Worm (Caenorhabditis elegans) whole organism, L4 larva: Measurements from ENCODE around the gene F27B10.1.
A peak's percentile ranks its signal among the peaks of the same experiment; 100 is the strongest.

ENCODE experiments used
- D1046.2 ChIP-seq: fragments of 200-800 bp; sonication (Bioruptor generic); IDR thresholded peaks from 2 replicates; pipeline ENCODE4 v1.3.6; 2022; ENCODE audit warnings: missing genetic modification characterization, missing compliant biosample characterization
- F44E2.7 ChIP-seq: fragments of 200-800 bp; sonication (Bioruptor generic); IDR thresholded peaks from 2 replicates; pipeline ENCODE4 v2.1.2; 2022; ENCODE audit warnings: missing genetic modification characterization, missing compliant biosample characterization
- F49E8.2 ChIP-seq: sonication (generic microtip); optimal IDR thresholded peaks from 2 replicates; lab custom pipeline; 2016; ENCODE audit warnings: missing compliant biosample characterization, mild to moderate bottlenecking, missing genetic modification characterization, borderline replicate concordance
- T20F7.1 ChIP-seq: fragments of 200-800 bp; sonication (Bioruptor generic); optimal IDR thresholded peaks from 2 replicates; lab custom pipeline; 2018; ENCODE audit warnings: mild to moderate bottlenecking, missing genetic modification characterization, missing compliant biosample characterization
- T26A8.4 ChIP-seq: fragments of 200-800 bp; sonication (Bioruptor generic); IDR thresholded peaks from 2 replicates; pipeline ENCODE4 v1.3.6; 2022; ENCODE audit warnings: missing genetic modification characterization, missing compliant biosample characterization
- Y48G9A.11 ChIP-seq: fragments of 200-800 bp; sonication (Bioruptor generic); IDR thresholded peaks from 2 replicates; pipeline ENCODE4 v1.3.6; 2022; ENCODE audit warnings: missing genetic modification reagents, missing genetic modification characterization, missing compliant biosample characterization
- Y5F2A.4 ChIP-seq: fragments of 200-800 bp; sonication (Bioruptor generic); optimal IDR thresholded peaks from 2 replicates; lab custom pipeline; 2018; ENCODE audit warnings: mild to moderate bottlenecking, missing genetic modification characterization, missing compliant biosample characterization
- Y75B8A.6 ChIP-seq: fragments of 200-800 bp; sonication (Bioruptor generic); IDR thresholded peaks from 2 replicates; pipeline ENCODE4 v1.3.6; 2022; ENCODE audit warnings: missing genetic modification reagents, missing genetic modification characterization, missing compliant biosample characterization
- ZK337.2 ChIP-seq: fragments of 200-800 bp; sonication (Bioruptor generic); IDR thresholded peaks from 2 replicates; pipeline ENCODE4 v1.3.6; 2022; ENCODE audit warnings: missing genetic modification reagents, missing genetic modification characterization, missing compliant biosample characterization
- aha-1 ChIP-seq: fragments of 150-350 bp; peaks from one replicate; lab custom pipeline; 2014; ENCODE audit warnings: missing biosample characterization, missing genetic modification characterization
- ama-1 ChIP-seq: fragments of 150-350 bp; optimal IDR thresholded peaks from 2 replicates; lab custom pipeline; 2014; ENCODE audit warnings: inconsistent platforms, mixed read lengths
- attf-4 ChIP-seq: sonication (generic microtip); optimal IDR thresholded peaks from 3 replicates; lab custom pipeline; 2017; ENCODE audit warnings: missing biosample characterization, missing genetic modification characterization
- ceh-20 ChIP-seq: fragments of 200-800 bp; sonication (Bioruptor generic); IDR thresholded peaks from 2 replicates; pipeline ENCODE4 v1.3.6; 2022; ENCODE audit warnings: missing genetic modification reagents, missing genetic modification characterization, missing compliant biosample characterization
- ceh-44 ChIP-seq: fragments of 200-800 bp; sonication (Bioruptor generic); IDR thresholded peaks from 2 replicates; pipeline ENCODE4 v1.3.6; 2022; ENCODE audit warnings: missing genetic modification reagents, missing genetic modification characterization, missing compliant biosample characterization
- daf-12 ChIP-seq: fragments of 150-350 bp; optimal IDR thresholded peaks from 2 replicates; lab custom pipeline; 2014; ENCODE audit warnings: missing biosample characterization, missing genetic modification reagents, missing genetic modification characterization
- daf-16 ChIP-seq, 3 experiments: sonication (generic microtip); optimal IDR thresholded peaks; 2 replicates each; lab custom pipeline; 2016 to 2017; ENCODE audit warnings: missing genetic modification characterization in 3 of 3, missing genetic modification reagents in 3 of 3, mild to moderate bottlenecking in 2 of 3, missing compliant biosample characterization in 2 of 3, missing biosample characterization in 1 of 3, moderate library complexity in 1 of 3
- daf-19 ChIP-seq: fragments of 200-800 bp; sonication (Bioruptor generic); conservative IDR thresholded peaks from 2 replicates; pipeline ENCODE4 v1.3.6; 2022; ENCODE audit warnings: missing genetic modification characterization, missing compliant biosample characterization
- dmd-8 ChIP-seq: fragments of 200-800 bp; sonication (Bioruptor generic); IDR thresholded peaks from 2 replicates; pipeline ENCODE4 v1.3.6; 2022; ENCODE audit warnings: missing genetic modification characterization, missing compliant biosample characterization
- egl-27 ChIP-seq: sonication (generic microtip); optimal IDR thresholded peaks from 3 replicates; lab custom pipeline; 2017; ENCODE audit warnings: missing biosample characterization, missing genetic modification reagents, missing genetic modification characterization
- fos-1 ChIP-seq: fragments of 150-350 bp; optimal IDR thresholded peaks from 2 replicates; lab custom pipeline; 2014; ENCODE audit warnings: missing biosample characterization, missing genetic modification characterization
- gei-8 ChIP-seq: fragments of 200-800 bp; sonication (Bioruptor generic); optimal IDR thresholded peaks from 2 replicates; lab custom pipeline; 2018; ENCODE audit warnings: mild to moderate bottlenecking, missing genetic modification characterization, missing compliant biosample characterization
- hlh-11 ChIP-seq: fragments of 200-800 bp; sonication (Bioruptor generic); optimal IDR thresholded peaks from 2 replicates; lab custom pipeline; 2018; ENCODE audit warnings: mild to moderate bottlenecking, missing genetic modification characterization, missing compliant biosample characterization
- hlh-30 ChIP-seq: sonication (generic microtip); optimal IDR thresholded peaks from 2 replicates; lab custom pipeline; 2017; ENCODE audit warnings: antibody characterized with exemption, mild to moderate bottlenecking, missing genetic modification characterization, missing compliant biosample characterization; ENCODE audit not compliant: insufficient read depth
- lin-38 ChIP-seq: fragments of 200-800 bp; sonication (Bioruptor generic); IDR thresholded peaks from 2 replicates; pipeline ENCODE4 v1.3.6; 2022; ENCODE audit warnings: missing genetic modification reagents, missing genetic modification characterization, missing compliant biosample characterization
- madf-5 ChIP-seq, 2 experiments: fragments of 200-800 bp; sonication (Bioruptor generic); IDR thresholded peaks; 2 replicates each; pipeline ENCODE4 v1.3.6; 2022; ENCODE audit warnings: missing compliant biosample characterization in 2 of 2, missing genetic modification characterization in 2 of 2
- mdt-29 ChIP-seq: fragments of 200-800 bp; sonication (Bioruptor generic); IDR thresholded peaks from 2 replicates; pipeline ENCODE4 v1.3.6; 2022; ENCODE audit warnings: missing genetic modification reagents, missing genetic modification characterization, missing compliant biosample characterization
- mep-1 ChIP-seq: fragments of 150-350 bp; sonication (generic microtip); optimal IDR thresholded peaks from 3 replicates; lab custom pipeline; 2014; ENCODE audit warnings: missing biosample characterization, missing genetic modification characterization
- mes-2 ChIP-seq: sonication (generic microtip); optimal IDR thresholded peaks from 2 replicates; lab custom pipeline; 2016; ENCODE audit warnings: missing genotype, mild to moderate bottlenecking, missing genetic modification characterization, missing compliant biosample characterization; ENCODE audit not compliant: poor library complexity, severe bottlenecking
- mxl-2 ChIP-seq: fragments of 200-800 bp; sonication (Bioruptor generic); conservative IDR thresholded peaks from 2 replicates; pipeline ENCODE4 v1.3.6; 2022; ENCODE audit warnings: missing genetic modification reagents, missing genetic modification characterization, missing compliant biosample characterization
- nhr-111 ChIP-seq: fragments of 200-800 bp; sonication (Bioruptor generic); optimal IDR thresholded peaks from 2 replicates; lab custom pipeline; 2018; ENCODE audit warnings: mild to moderate bottlenecking, missing genetic modification characterization, missing compliant biosample characterization
- nhr-25 ChIP-seq: sonication (generic microtip); optimal IDR thresholded peaks from 2 replicates; lab custom pipeline; 2017; ENCODE audit warnings: missing genetic modification characterization, mild to moderate bottlenecking, missing compliant biosample characterization, antibody characterized with exemption, moderate library complexity, borderline replicate concordance; ENCODE audit not compliant: insufficient read depth
- nhr-28 ChIP-seq: fragments of 150-350 bp; optimal IDR thresholded peaks from 2 replicates; lab custom pipeline; 2014; ENCODE audit warnings: missing biosample characterization, missing genetic modification characterization
- nhr-41 ChIP-seq: fragments of 200-800 bp; sonication (Bioruptor generic); IDR thresholded peaks from 2 replicates; pipeline ENCODE4 v1.3.6; 2022; ENCODE audit warnings: missing genetic modification reagents, missing genetic modification characterization, missing compliant biosample characterization
- nhr-6 ChIP-seq: fragments of 150-350 bp; optimal IDR thresholded peaks from 2 replicates; lab custom pipeline; 2014; ENCODE audit warnings: missing biosample characterization, missing genetic modification characterization
- nhr-77 ChIP-seq: fragments of 150-350 bp; optimal IDR thresholded peaks from 2 replicates; lab custom pipeline; 2014; ENCODE audit warnings: missing biosample characterization, missing genetic modification characterization
- pha-4 ChIP-seq, 2 experiments: fragments of 150-350 bp in 1 of 2; fragments of 200-800 bp in 1 of 2; sonication (Bioruptor generic) in 1 of 2; IDR thresholded peaks in 1 of 2; optimal IDR thresholded peaks in 1 of 2; 2 replicates each; pipeline versions ENCODE4 v1.3.6 to Lab custom; 2014 to 2022; ENCODE audit warnings: missing genetic modification characterization in 2 of 2, missing genetic modification reagents in 2 of 2, missing biosample characterization in 1 of 2, missing compliant biosample characterization in 1 of 2
- php-3 ChIP-seq: fragments of 200-800 bp; sonication (Bioruptor generic); IDR thresholded peaks from 2 replicates; pipeline ENCODE4 v1.3.6; 2022; ENCODE audit warnings: missing genetic modification reagents, missing genetic modification characterization, missing compliant biosample characterization
- saeg-2 ChIP-seq: fragments of 200-800 bp; sonication (Bioruptor generic); IDR thresholded peaks from 2 replicates; pipeline ENCODE4 v1.3.6; 2022; ENCODE audit warnings: missing genetic modification reagents, missing genetic modification characterization, missing compliant biosample characterization
- skn-1 ChIP-seq: fragments of 150-350 bp; optimal IDR thresholded peaks from 2 replicates; lab custom pipeline; 2014; ENCODE audit warnings: missing biosample characterization, missing genetic modification characterization
- snpc-1.2 ChIP-seq: fragments of 200-800 bp; sonication (Bioruptor generic); IDR thresholded peaks from 2 replicates; pipeline ENCODE4 v1.3.6; 2022; ENCODE audit warnings: missing genetic modification reagents, missing genetic modification characterization, missing compliant biosample characterization
- spr-3 ChIP-seq: fragments of 200-800 bp; sonication (Bioruptor generic); optimal IDR thresholded peaks from 2 replicates; lab custom pipeline; 2018; ENCODE audit warnings: mild to moderate bottlenecking, missing genetic modification characterization, missing compliant biosample characterization
- unc-62 ChIP-seq, 3 experiments: fragments of 150-350 bp in 1 of 3; sonication (generic microtip); optimal IDR thresholded peaks in 2 of 3; peaks in 1 of 3; 1 replicate in 1 of 3; 2 replicates in 2 of 3; lab custom pipeline; 2014 to 2017; ENCODE audit warnings: missing biosample characterization in 3 of 3, missing genetic modification characterization in 3 of 3, missing genetic modification reagents in 3 of 3, missing genotype in 1 of 3
- zip-11 ChIP-seq: fragments of 200-800 bp; sonication (Bioruptor generic); IDR thresholded peaks from 2 replicates; pipeline ENCODE4 v1.3.6; 2022; ENCODE audit warnings: missing genetic modification characterization, missing compliant biosample characterization
- ztf-7 ChIP-seq: fragments of 150-350 bp; optimal IDR thresholded peaks from 2 replicates; lab custom pipeline; 2014; ENCODE audit warnings: missing biosample characterization, missing genetic modification characterization

Gene F27B10.1

DNA sequence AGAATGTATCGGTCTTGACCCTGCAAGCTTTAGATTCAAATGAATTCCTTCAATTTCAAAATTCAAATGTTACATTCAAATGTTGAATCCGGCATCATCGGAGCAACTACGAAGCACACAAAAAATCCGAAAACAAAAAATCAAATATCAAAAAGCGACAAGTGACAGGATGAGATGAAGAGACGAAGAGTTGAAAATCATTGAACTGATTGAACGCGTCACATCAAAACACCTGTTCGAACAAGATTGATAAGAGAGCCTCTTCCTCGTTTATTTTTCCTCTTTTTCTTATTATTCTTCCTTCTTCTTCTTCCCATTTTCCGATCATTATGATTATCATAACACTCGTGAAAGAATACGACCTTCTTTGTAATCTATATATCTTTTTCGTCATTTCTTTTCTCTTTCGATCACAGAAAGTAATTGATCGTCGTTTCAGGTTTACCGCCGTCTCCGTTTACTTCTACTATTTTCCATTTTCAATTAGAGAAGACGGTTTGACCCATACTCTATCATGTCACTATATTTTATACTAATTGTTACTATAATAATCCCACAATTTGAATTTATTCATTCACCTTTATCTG, 13.2 kb downstream of the F27B10.1 start, which contains the start of gene VC5.2:
VC5.2 (plus strand) TSS at position 439 of the 587 bp plus-strand sequence.
- peak in 1 of 2 experiments; percentile 41 for TF ChIP-seq daf-16 (GFP tag; optimal IDR thresholded peaks at IDR 0.05; lab: Kevin White, UChicago)
- no peak for TF ChIP-seq daf-16 (tag; optimal IDR thresholded peaks at IDR 0.05; lab: Kevin White, UChicago)
- peak; percentile 11 for TF ChIP-seq nhr-77
- TF ChIP-seq daf-19 (GFP tag; lab: Robert Waterston, UW), result no peak
- no peak for TF ChIP-seq T20F7.1
- peak; percentile 8 for TF ChIP-seq hlh-30
- TF ChIP-seq ama-1 (lab: Kevin White, UChicago), result no peak
- TF ChIP-seq hlh-11 (tag; lab: Kevin White, UChicago), result peak; percentile 34
- TF ChIP-seq nhr-28, result peak; percentile 75
- peak in 1 of 2 experiments; percentile 75 for TF ChIP-seq unc-62 (GFP tag; optimal IDR thresholded peaks at IDR 0.05 in 1 of 2; lab: Kevin White, UChicago)
- no peak for TF ChIP-seq unc-62 (tag; optimal IDR thresholded peaks at IDR 0.05; lab: Kevin White, UChicago)
- 0 out of 2 replicates have a peak, but pooled peaks have one; percentile 23 for TF ChIP-seq ceh-20
- TF ChIP-seq, all 104 proteins: peak for 7

DNA sequence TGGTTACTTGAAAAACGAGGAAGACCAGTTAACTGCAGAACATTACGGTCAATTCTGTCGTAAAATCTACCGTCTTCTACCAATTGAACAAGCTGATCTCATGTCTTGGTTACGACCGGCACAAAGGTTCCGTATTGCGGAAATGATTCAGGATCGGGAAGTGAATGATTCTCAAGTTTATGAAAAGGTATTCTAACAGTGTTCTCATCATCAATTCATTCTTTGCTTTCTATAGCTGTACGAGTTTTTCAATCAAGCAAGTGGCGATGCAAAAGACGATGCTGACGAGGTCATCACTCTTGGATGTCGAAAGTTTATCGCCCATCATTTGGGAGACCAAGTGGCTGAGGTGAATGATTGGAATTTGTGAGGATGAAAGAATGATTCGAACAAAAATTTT, 14.9 kb downstream of the F27B10.1 start:
- TF ChIP-seq nhr-41 (GFP tag; lab: Robert Waterston, UW) (no peak), unc-62 (GFP tag; optimal IDR thresholded peaks at IDR 0.05 in 1 of 2; lab: Kevin White, UChicago) (peak in 1 of 2 experiments; percentile 95), unc-62 (tag; optimal IDR thresholded peaks at IDR 0.05; lab: Kevin White, UChicago) (no peak)

- TF ChIP-seq Y5F2A.4 (GFP tag; lab: Kevin White, UChicago), result no peak
- no peak for TF ChIP-seq fos-1 (tag; lab: Kevin White, UChicago)
- TF ChIP-seq madf-5 (GFP tag; IDR thresholded peaks at IDR 0.05; lab: Robert Waterston, UW), result no peak
- TF ChIP-seq mxl-2 (GFP tag; lab: Robert Waterston, UW), result no peak
- TF ChIP-seq snpc-1.2 (GFP tag; lab: Robert Waterston, UW), result no peak
- TF ChIP-seq hlh-11 (tag; lab: Kevin White, UChicago), result peak; percentile 18
- no peak for TF ChIP-seq pha-4 (GFP tag; IDR thresholded peaks at IDR 0.05; lab: Robert Waterston, UW)
- TF ChIP-seq pha-4 (tag; optimal IDR thresholded peaks at IDR 0.05; lab: Kevin White, UChicago), result no peak
- TF ChIP-seq dmd-8 (GFP tag; lab: Robert Waterston, UW), result no peak
- no peak for TF ChIP-seq F49E8.2 (tag; lab: Kevin White, UChicago)
- no peak for TF ChIP-seq D1046.2 (GFP tag; lab: Robert Waterston, UW)
- TF ChIP-seq aha-1 (tag; lab: Kevin White, UChicago), result peak; percentile 87
- no peak for TF ChIP-seq daf-16 (GFP tag; optimal IDR thresholded peaks at IDR 0.05; lab: Kevin White, UChicago)
- peak; percentile 24 for TF ChIP-seq daf-16 (tag; optimal IDR thresholded peaks at IDR 0.05; lab: Kevin White, UChicago)
- no peak for TF ChIP-seq saeg-2
- TF ChIP-seq nhr-111 (GFP tag; lab: Kevin White, UChicago), result no peak
- no peak for TF ChIP-seq ZK337.2 (GFP tag; lab: Robert Waterston, UW)
- no peak for TF ChIP-seq attf-4
- no peak for TF ChIP-seq T26A8.4
- no peak for TF ChIP-seq nhr-41 (GFP tag; lab: Robert Waterston, UW)
- TF ChIP-seq F44E2.7, result no peak
- no peak for TF ChIP-seq lin-38 (GFP tag; lab: Robert Waterston, UW)
- no peak for TF ChIP-seq ztf-7 (tag; lab: Kevin White, UChicago)
- no peak for TF ChIP-seq mdt-29 (GFP tag; lab: Robert Waterston, UW)
- TF ChIP-seq gei-8 (GFP tag; lab: Kevin White, UChicago), result no peak
- no peak for TF ChIP-seq Y75B8A.6 (GFP tag; lab: Robert Waterston, UW)
- TF ChIP-seq nhr-25 (tag; lab: Kevin White, UChicago), result peak; percentile 50
- TF ChIP-seq skn-1 (tag; lab: Kevin White, UChicago), result no peak
- no peak for TF ChIP-seq Y48G9A.11 (GFP tag; lab: Robert Waterston, UW)
- peak; percentile 40 for TF ChIP-seq mep-1 (tag; lab: Kevin White, UChicago)
- TF ChIP-seq ceh-44 (GFP tag; lab: Robert Waterston, UW), result no peak
- no peak for TF ChIP-seq spr-3 (GFP tag; lab: Kevin White, UChicago)
- no peak for TF ChIP-seq php-3 (GFP tag; lab: Robert Waterston, UW)
- TF ChIP-seq nhr-6 (tag; lab: Kevin White, UChicago), result no peak
- TF ChIP-seq zip-11 (GFP tag; lab: Robert Waterston, UW), result no peak
- TF ChIP-seq egl-27, result no peak
- no peak for TF ChIP-seq mes-2
- TF ChIP-seq daf-12 (tag; lab: Kevin White, UChicago), result no peak
Measured at ce11 chrV:7089217-7089616, 16.8 kb downstream of the F27B10.1 start.
